Fruit fly (Drosophila melanogaster) whole organism, embryonic: Measurements from ENCODE around the gene Acat1.

Source experiments
- Abd-B ChIP-seq: fragments of 200-800 bp; sonication (Bioruptor generic); optimal IDR thresholded peaks from 2 replicates; lab custom pipeline; 2018; ENCODE audit warnings: missing biosample characterization, mild to moderate bottlenecking, missing genetic modification characterization, moderate library complexity
- Atf-2 ChIP-seq: fragments of 200-800 bp; sonication (Bioruptor generic); optimal IDR thresholded peaks from 2 replicates; lab custom pipeline; 2016; ENCODE audit warnings: missing biosample characterization, missing genetic modification characterization
- Atf3 ChIP-seq: fragments of 200-800 bp; sonication (Bioruptor generic); optimal IDR thresholded peaks from 3 replicates; lab custom pipeline; 2016; ENCODE audit warnings: missing biosample characterization, missing genetic modification characterization
- B-H1 ChIP-seq: fragments of 200-800 bp; sonication (Bioruptor generic); IDR thresholded peaks from 3 replicates; pipeline ENCODE4 v1.3.6; 2022; ENCODE audit warnings: missing biosample characterization, missing genetic modification characterization
- CG10147 ChIP-seq: fragments of 200-800 bp; sonication (Bioruptor generic); optimal IDR thresholded peaks from 2 replicates; lab custom pipeline; 2019; ENCODE audit warnings: missing biosample characterization, mild to moderate bottlenecking, missing genetic modification characterization, moderate library complexity
- CG10654 ChIP-seq: fragments of 200-800 bp; sonication (Bioruptor generic); optimal IDR thresholded peaks from 2 replicates; lab custom pipeline; 2016; ENCODE audit warnings: missing biosample characterization, missing genetic modification characterization
- CG10979 ChIP-seq: fragments of 200-800 bp; sonication (Bioruptor generic); optimal IDR thresholded peaks from 2 replicates; lab custom pipeline; 2018; ENCODE audit warnings: missing biosample characterization, mild to moderate bottlenecking, missing genetic modification characterization, moderate library complexity
- CG11456 ChIP-seq: fragments of 200-800 bp; sonication (Bioruptor generic); IDR thresholded peaks from 3 replicates; pipeline ENCODE4 v1.3.6; 2022; ENCODE audit warnings: missing biosample characterization, missing genetic modification characterization
- CG12942 ChIP-seq: fragments of 200-800 bp; sonication (Bioruptor generic); optimal IDR thresholded peaks from 3 replicates; lab custom pipeline; 2016; ENCODE audit warnings: missing biosample characterization, missing genetic modification characterization
- CG13123 ChIP-seq: fragments of 200-800 bp; sonication (Bioruptor generic); optimal IDR thresholded peaks from 2 replicates; lab custom pipeline; 2016; ENCODE audit warnings: missing biosample characterization, missing genetic modification characterization
- CG14710 ChIP-seq: fragments of 200-800 bp; sonication (Bioruptor generic); optimal IDR thresholded peaks from 3 replicates; lab custom pipeline; 2019; ENCODE audit warnings: missing biosample characterization, mild to moderate bottlenecking, missing genetic modification characterization, moderate library complexity
- CG16815 ChIP-seq: fragments of 200-800 bp; sonication (Bioruptor generic); optimal IDR thresholded peaks from 3 replicates; lab custom pipeline; 2017; ENCODE audit warnings: missing biosample characterization, mild to moderate bottlenecking, missing genetic modification characterization
- CG17612 ChIP-seq: fragments of 200-800 bp; sonication (Bioruptor generic); IDR thresholded peaks from 2 replicates; pipeline ENCODE4 v1.3.6; 2022; ENCODE audit warnings: missing biosample characterization, missing genetic modification characterization
- CG18619 ChIP-seq: fragments of 200-800 bp; sonication (Bioruptor generic); optimal IDR thresholded peaks from 3 replicates; lab custom pipeline; 2017; ENCODE audit warnings: missing biosample characterization, mild to moderate bottlenecking, missing genetic modification characterization
- CG2199 ChIP-seq: fragments of 200-800 bp; sonication (Bioruptor generic); IDR thresholded peaks from 3 replicates; pipeline ENCODE4 v1.3.6; 2022; ENCODE audit warnings: missing biosample characterization, missing genetic modification characterization
- CG31441 ChIP-seq: fragments of 200-800 bp; sonication (Bioruptor generic); IDR thresholded peaks from 2 replicates; pipeline ENCODE4 v1.3.6; 2022; ENCODE audit warnings: missing biosample characterization, missing genetic modification characterization
- CG32767 ChIP-seq: fragments of 200-800 bp; sonication (Bioruptor generic); IDR thresholded peaks from 2 replicates; pipeline ENCODE4 v1.3.6; 2022; ENCODE audit warnings: missing biosample characterization, missing genetic modification characterization
- CG3838 ChIP-seq: fragments of 200-800 bp; sonication (Bioruptor generic); optimal IDR thresholded peaks from 3 replicates; lab custom pipeline; 2016; ENCODE audit warnings: missing biosample characterization, missing genetic modification characterization
- CG6175 ChIP-seq: fragments of 200-800 bp; sonication (Bioruptor generic); IDR thresholded peaks from 3 replicates; pipeline ENCODE4 v1.3.6; 2022; ENCODE audit warnings: missing biosample characterization, missing genetic modification characterization
- CG6854 ChIP-seq: fragments of 200-800 bp; sonication (Bioruptor generic); optimal IDR thresholded peaks from 3 replicates; lab custom pipeline; 2017; ENCODE audit warnings: missing biosample characterization, mild to moderate bottlenecking, missing genetic modification characterization
- CG9215 ChIP-seq: fragments of 200-800 bp; sonication (Bioruptor generic); IDR thresholded peaks from 2 replicates; pipeline ENCODE4 v1.3.6; 2022; ENCODE audit warnings: missing biosample characterization, missing genetic modification characterization
- CG9437 ChIP-seq: fragments of 200-800 bp; sonication (Bioruptor generic); optimal IDR thresholded peaks from 2 replicates; lab custom pipeline; 2018; ENCODE audit warnings: missing biosample characterization, mild to moderate bottlenecking, missing genetic modification characterization
- CG9817 ChIP-seq: fragments of 200-800 bp; sonication (Bioruptor generic); optimal IDR thresholded peaks from 2 replicates; lab custom pipeline; 2018; ENCODE audit warnings: missing biosample characterization, mild to moderate bottlenecking, missing genetic modification characterization, moderate library complexity
- CTCF ChIP-seq: fragments of 200-800 bp; sonication (Bioruptor generic); optimal IDR thresholded peaks from 2 replicates; lab custom pipeline; 2017; ENCODE audit warnings: missing biosample characterization, mild to moderate bottlenecking, missing genetic modification characterization, moderate library complexity
- CkIIα-i1 ChIP-seq: fragments of 200-800 bp; sonication (Bioruptor generic); IDR thresholded peaks from 2 replicates; pipeline ENCODE4 v1.3.6; 2022; ENCODE audit warnings: missing biosample characterization, missing genetic modification characterization
- Fer2 ChIP-seq: fragments of 200-800 bp; sonication (Bioruptor generic); optimal IDR thresholded peaks from 2 replicates; lab custom pipeline; 2018; ENCODE audit warnings: missing biosample characterization, mild to moderate bottlenecking, missing genetic modification characterization, moderate library complexity
- H15 ChIP-seq: fragments of 200-800 bp; sonication (Bioruptor generic); IDR thresholded peaks from 3 replicates; pipeline ENCODE4 v1.3.6; 2022; ENCODE audit warnings: missing biosample characterization, missing genetic modification characterization
- HLH4C ChIP-seq: fragments of 200-800 bp; sonication (Bioruptor generic); IDR thresholded peaks from 3 replicates; pipeline ENCODE4 v1.3.6; 2022; ENCODE audit warnings: missing biosample characterization, missing genetic modification characterization; ENCODE audit not compliant: partially characterized antibody
- MBD-R2 ChIP-seq: fragments of 200-800 bp; sonication (Bioruptor generic); IDR thresholded peaks from 2 replicates; pipeline ENCODE4 v1.3.6; 2022; ENCODE audit warnings: missing biosample characterization, missing genetic modification characterization
- Mad ChIP-seq: fragments of 200-800 bp; sonication (Bioruptor generic); optimal IDR thresholded peaks from 2 replicates; lab custom pipeline; 2016; ENCODE audit warnings: missing biosample characterization, missing genetic modification characterization
- NC2α ChIP-seq: fragments of 200-800 bp; sonication (Bioruptor generic); optimal IDR thresholded peaks from 2 replicates; lab custom pipeline; 2016; ENCODE audit warnings: missing biosample characterization, missing genetic modification characterization
- Stat92E ChIP-seq, 3 experiments: fragments of >200 bp in 2 of 3; fragments of 200-800 bp in 1 of 3; sonication (Bioruptor generic) in 1 of 3; optimal IDR thresholded peaks; 2 replicates each; lab custom pipeline; 2017 to 2019; ENCODE audit warnings: missing biosample characterization in 3 of 3, missing genetic modification characterization in 3 of 3, mild to moderate bottlenecking in 1 of 3, moderate library complexity in 1 of 3
- Taf1 ChIP-seq: fragments of 200-800 bp; sonication (Bioruptor generic); IDR thresholded peaks from 2 replicates; pipeline ENCODE4 v1.3.6; 2022; ENCODE audit warnings: missing biosample characterization, missing genetic modification characterization
- al ChIP-seq: fragments of 200-800 bp; sonication (Bioruptor generic); IDR thresholded peaks from 2 replicates; pipeline ENCODE4 v1.3.6; 2022; ENCODE audit warnings: missing biosample characterization, missing genetic modification characterization
- cas ChIP-seq: fragments of 200-800 bp; sonication (Bioruptor generic); IDR thresholded peaks from 2 replicates; pipeline ENCODE4 v1.3.6; 2022; ENCODE audit warnings: missing biosample characterization, missing genetic modification characterization
- dysf ChIP-seq: fragments of 200-800 bp; sonication (Bioruptor generic); IDR thresholded peaks from 3 replicates; pipeline ENCODE4 v1.3.6; 2022; ENCODE audit warnings: missing biosample characterization, missing genetic modification characterization
- esg ChIP-seq: fragments of 200-800 bp; sonication (Bioruptor generic); conservative IDR thresholded peaks from 2 replicates; pipeline ENCODE4 v1.3.6; 2022; ENCODE audit warnings: missing biosample characterization, missing genetic modification characterization
- grau ChIP-seq: fragments of 200-800 bp; optimal IDR thresholded peaks from 3 replicates; lab custom pipeline; 2019; ENCODE audit warnings: missing biosample characterization, mild to moderate bottlenecking, missing genetic modification characterization, moderate library complexity
- knrl ChIP-seq: fragments of 200-800 bp; sonication (Bioruptor generic); IDR thresholded peaks from 3 replicates; pipeline ENCODE4 v1.3.6; 2022; ENCODE audit warnings: missing biosample characterization, missing genetic modification characterization; ENCODE audit not compliant: partially characterized antibody
- pita ChIP-seq: fragments of 200-800 bp; sonication (Bioruptor generic); optimal IDR thresholded peaks from 2 replicates; lab custom pipeline; 2017; ENCODE audit warnings: missing biosample characterization, mild to moderate bottlenecking, missing genetic modification characterization
- sim ChIP-seq: fragments of 200-800 bp; sonication (Bioruptor generic); IDR thresholded peaks from 2 replicates; pipeline ENCODE4 v1.3.6; 2022; ENCODE audit warnings: missing biosample characterization, missing genetic modification characterization
- sima ChIP-seq: fragments of 200-800 bp; sonication (Bioruptor generic); optimal IDR thresholded peaks from 2 replicates; lab custom pipeline; 2016; ENCODE audit warnings: missing biosample characterization, missing genetic modification characterization
- slou ChIP-seq: fragments of 200-800 bp; sonication (Bioruptor generic); optimal IDR thresholded peaks from 3 replicates; lab custom pipeline; 2016; ENCODE audit warnings: missing biosample characterization, missing genetic modification characterization
- slp2 ChIP-seq: fragments of 200-800 bp; sonication (Bioruptor generic); optimal IDR thresholded peaks from 2 replicates; lab custom pipeline; 2016; ENCODE audit warnings: missing biosample characterization, missing genetic modification characterization
- ssp ChIP-seq: fragments of 200-800 bp; sonication (Bioruptor generic); IDR thresholded peaks from 2 replicates; pipeline ENCODE4 v1.3.6; 2022; ENCODE audit warnings: missing biosample characterization, missing genetic modification characterization
- tio ChIP-seq: fragments of 200-800 bp; sonication (Bioruptor generic); optimal IDR thresholded peaks from 2 replicates; lab custom pipeline; 2017; ENCODE audit warnings: missing biosample characterization, missing genetic modification characterization, inconsistent platforms
- trem ChIP-seq: fragments of 200-800 bp; optimal IDR thresholded peaks from 3 replicates; lab custom pipeline; 2019; ENCODE audit warnings: missing biosample characterization, mild to moderate bottlenecking, missing genetic modification characterization, moderate library complexity
- tup ChIP-seq: fragments of 200-800 bp; sonication (Bioruptor generic); optimal IDR thresholded peaks from 2 replicates; lab custom pipeline; 2016; ENCODE audit warnings: missing biosample characterization, mild to moderate bottlenecking, missing genetic modification characterization, moderate library complexity
- tx ChIP-seq: fragments of 200-800 bp; sonication (Bioruptor generic); optimal IDR thresholded peaks from 2 replicates; lab custom pipeline; 2016; ENCODE audit warnings: missing biosample characterization, missing genetic modification characterization
- unpg ChIP-seq: fragments of 200-800 bp; sonication (Bioruptor generic); optimal IDR thresholded peaks from 3 replicates; lab custom pipeline; 2018; ENCODE audit warnings: missing biosample characterization, mild to moderate bottlenecking, missing genetic modification characterization, moderate library complexity
- vvl ChIP-seq: fragments of 200-800 bp; sonication (Bioruptor generic); IDR thresholded peaks from 2 replicates; pipeline ENCODE4 v1.3.6; 2022; ENCODE audit warnings: missing biosample characterization, missing genetic modification characterization

Gene Acat1

dm6 chrX:7893411-7894122 lies 5.0 kb upstream of the Acat1 start, which contains the start of the genes CG45089, ND-MNLL and p115 (continued):
- TF ChIP-seq esg (GFP tag; lab: Robert Waterston, UW) (no peak; the same call in 1 of the 2 replicates), Taf1 (GFP tag; lab: Robert Waterston, UW) (no peak), CG9437 (peak; percentile 84), CG9215 (GFP tag; lab: Robert Waterston, UW) (peak; percentile 25; the same call in 1 of the 2 replicates), cas (peak; percentile 55; the same call in 1 of the 2 replicates), CG31441 (GFP tag; lab: Robert Waterston, UW) (peak; percentile 64), trem (tag; lab: Kevin White, UChicago) (peak; percentile 87), knrl (peak; percentile 69), CG14710 (tag; lab: Kevin White, UChicago) (peak; percentile 77), CG10979 (tag; lab: Kevin White, UChicago) (peak; percentile 50), CTCF (GFP tag; lab: Kevin White, UChicago) (no peak), tup (GFP tag; lab: Kevin White, UChicago) (peak; percentile 31), HLH4C (peak; percentile 45), slp2 (GFP tag; lab: Kevin White, UChicago) (no peak), sim (GFP tag; lab: Robert Waterston, UW) (no peak), pita (GFP tag; lab: Kevin White, UChicago) (no peak), dysf (GFP tag; lab: Robert Waterston, UW) (peak; percentile 50; the same call in 1 of the 3 replicates), slou (GFP tag; lab: Kevin White, UChicago) (peak; percentile 26), CG9817 (tag; lab: Kevin White, UChicago) (peak; percentile 62), CG3838 (GFP tag; lab: Kevin White, UChicago) (no peak), CG12942 (GFP tag; lab: Kevin White, UChicago) (peak; percentile 48), NC2α (GFP tag; lab: Kevin White, UChicago) (no peak), CG2199 (GFP tag; lab: Robert Waterston, UW) (no peak), CG32767 (no peak), al (GFP tag; lab: Robert Waterston, UW) (peak; percentile 46; the same call in 1 of the 2 replicates), Fer2 (peak; percentile 40), Atf-2 (no peak), CG13123 (GFP tag; lab: Kevin White, UChicago) (no peak), tio (peak; percentile 19), grau (tag; lab: Kevin White, UChicago) (peak; percentile 61), CG16815 (GFP tag; lab: Kevin White, UChicago) (peak; percentile 8), Abd-B (GFP tag; lab: Kevin White, UChicago) (peak; percentile 65), CG6175 (no peak), sima (no peak), CG18619 (peak; percentile 17), Atf3 (GFP tag; lab: Kevin White, UChicago) (no peak), unpg (GFP tag; lab: Kevin White, UChicago) (peak; percentile 60), CG10147 (GFP tag; lab: Kevin White, UChicago) (peak; percentile 56), CkIIα-i1 (GFP tag; lab: Robert Waterston, UW) (no peak), vvl (GFP tag; lab: Robert Waterston, UW) (peak; percentile 70), CG10654 (peak; percentile 54), CG11456 (peak; percentile 16; the same call in 1 of the 3 replicates), ssp (GFP tag; lab: Robert Waterston, UW) (peak; percentile 55), B-H1 (GFP tag; lab: Robert Waterston, UW) (no peak), tx (GFP tag; lab: Kevin White, UChicago) (no peak), CG17612 (GFP tag; lab: Robert Waterston, UW) (no peak), CG6854 (GFP tag; lab: Kevin White, UChicago) (no peak), Mad (GFP tag; lab: Kevin White, UChicago) (no peak), H15 (0 out of 3 replicates have a peak, but pooled peaks have one; percentile 14), Stat92E (GFP tag; optimal IDR thresholded peaks at IDR 0.05; lab: Kevin White, UChicago) (no peak), MBD-R2 (GFP tag; lab: Robert Waterston, UW) (peak; percentile 78)
